Worm (Caenorhabditis elegans): ENCODE results near the gene T08G3.11.

T08G3.11 gene

DNA sequence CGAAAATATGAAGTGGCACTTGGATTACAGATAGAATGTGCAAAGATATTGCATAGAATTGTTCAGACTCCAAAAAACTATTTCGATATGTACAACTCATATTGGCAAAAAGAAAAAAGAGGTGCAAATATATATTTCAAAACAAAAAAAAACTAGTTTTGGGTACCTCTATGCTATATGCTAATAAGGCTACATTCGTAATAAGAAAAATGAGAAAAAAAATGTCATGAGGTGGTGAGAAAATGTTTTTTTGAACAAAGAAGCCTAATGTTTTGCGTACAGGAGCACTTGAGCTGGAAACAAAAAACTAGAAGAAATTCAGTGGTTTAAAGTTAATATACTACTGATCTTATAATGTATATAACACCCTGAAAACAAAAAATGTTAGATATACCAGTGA, 18.3 kb downstream of the T08G3.11 start, which contains the start of gene srh-142:
Gene srh-142, minus strand, starts transcription at position 101 of the 400 bp plus-strand sequence.
- TF ChIP-seq lsy-2 (tag; optimal IDR thresholded peaks at IDR 0.05) (no peak), zag-1 (tag; optimal IDR thresholded peaks at IDR 0.05) (no peak), lin-11 (tag; optimal IDR thresholded peaks at IDR 0.05) (no peak), unc-62 (GFP tag; optimal IDR thresholded peaks at IDR 0.05) (no peak), elt-1 (tag; optimal IDR thresholded peaks at IDR 0.05) (no peak), mdl-1 (tag; optimal IDR thresholded peaks at IDR 0.05) (no peak), egl-27 (tag; optimal IDR thresholded peaks at IDR 0.05) (no peak)

DNA sequence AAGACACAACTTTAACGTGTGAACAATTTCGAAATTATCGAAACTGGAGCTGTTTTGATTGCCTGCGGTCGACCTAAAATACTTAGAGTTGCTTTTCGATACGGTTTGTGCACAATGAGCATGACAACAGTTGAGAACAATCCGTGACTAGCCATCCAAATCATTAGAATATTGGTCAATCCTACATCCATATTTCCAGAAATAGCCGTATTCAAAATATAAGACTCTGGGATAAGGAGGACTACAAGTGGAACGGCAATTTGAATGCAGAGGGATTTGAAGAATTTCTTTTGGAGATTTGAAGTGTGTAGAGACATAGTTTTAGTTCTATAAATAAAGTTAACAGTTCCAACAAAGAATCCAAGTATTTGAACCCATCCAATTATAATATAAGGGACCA, 19.8 kb downstream of the T08G3.11 start:
- TF ChIP-seq crh-2 (tag; optimal IDR thresholded peaks at IDR 0.05) (no peak), C34F6.9 (tag; optimal IDR thresholded peaks at IDR 0.05) (no peak), ztf-11 (tag; optimal IDR thresholded peaks at IDR 0.05) (no peak), elt-3 (tag; optimal IDR thresholded peaks at IDR 0.05) (no peak), unc-55 (GFP tag; optimal IDR thresholded peaks at IDR 0.05) (no peak), ama-1 (optimal IDR thresholded peaks at IDR 0.05) (no peak), mdl-1 (tag; optimal IDR thresholded peaks at IDR 0.05) (no peak), F13H6.1 (tag; optimal IDR thresholded peaks at IDR 0.05) (no peak), nhr-77 (tag; optimal IDR thresholded peaks at IDR 0.05) (no peak)

- TF ChIP-seq nhr-237 (tag; optimal IDR thresholded peaks at IDR 0.05) = no peak
- no peak for TF ChIP-seq ceh-82 (tag; optimal IDR thresholded peaks at IDR 0.05)
- no peak for TF ChIP-seq nhr-23 (tag; optimal IDR thresholded peaks at IDR 0.05)
- TF ChIP-seq lin-39 (tag; optimal IDR thresholded peaks at IDR 0.05) = no peak
Measured at ce11 chrV:16458714-16459113, 20.5 kb downstream of the T08G3.11 start, which contains the start of gene str-15. Gene str-15, minus strand, starts transcription at chrV:16458814.

- TF ChIP-seq unc-39 (tag; optimal IDR thresholded peaks at IDR 0.05) (no peak), nhr-11 (tag; optimal IDR thresholded peaks at IDR 0.05) (no peak), nhr-129 (tag; optimal IDR thresholded peaks at IDR 0.05) (no peak), unc-62 (GFP tag; optimal IDR thresholded peaks at IDR 0.05) (no peak), nhr-21 (tag; optimal IDR thresholded peaks at IDR 0.05) (no peak), ceh-82 (tag; optimal IDR thresholded peaks at IDR 0.05) (no peak)
Measured at ce11 chrV:16455065-16455464, 24.1 kb downstream of the T08G3.11 start, which contains the start of gene str-14. Gene str-14, minus strand, starts transcription at chrV:16455165.

- TF ChIP-seq alr-1 (tag; optimal IDR thresholded peaks at IDR 0.05) = no peak
- no peak for TF ChIP-seq sma-9 (GFP tag; optimal IDR thresholded peaks at IDR 0.05)
- no peak for TF ChIP-seq sma-9 (tag; optimal IDR thresholded peaks at IDR 0.05)
- TF ChIP-seq nhr-237 (tag; optimal IDR thresholded peaks at IDR 0.05) = no peak
- no peak for TF ChIP-seq ama-1 (optimal IDR thresholded peaks at IDR 0.05)
- no peak for TF ChIP-seq nhr-23 (tag; optimal IDR thresholded peaks at IDR 0.05)
- TF ChIP-seq ZK546.5 (tag; optimal IDR thresholded peaks at IDR 0.05) = no peak
- TF ChIP-seq nhr-77 (tag; optimal IDR thresholded peaks at IDR 0.05) = no peak
- TF ChIP-seq aly-2 (tag; optimal IDR thresholded peaks at IDR 0.05) = no peak
- no peak for TF ChIP-seq ztf-11 (tag; optimal IDR thresholded peaks at IDR 0.05)
- no peak for TF ChIP-seq egl-27 (tag; optimal IDR thresholded peaks at IDR 0.05)
- no peak for TF ChIP-seq blmp-1 (tag; optimal IDR thresholded peaks at IDR 0.05; ENCODE audit: insufficient read depth)
- TF ChIP-seq nhr-12 (tag; optimal IDR thresholded peaks at IDR 0.05) = no peak
Measured at ce11 chrV:16447735-16448134, 31.4 kb downstream of the T08G3.11 start, which contains the start of gene T08G3.13. Gene T08G3.13, plus strand, starts transcription at chrV:16448035.

DNA sequence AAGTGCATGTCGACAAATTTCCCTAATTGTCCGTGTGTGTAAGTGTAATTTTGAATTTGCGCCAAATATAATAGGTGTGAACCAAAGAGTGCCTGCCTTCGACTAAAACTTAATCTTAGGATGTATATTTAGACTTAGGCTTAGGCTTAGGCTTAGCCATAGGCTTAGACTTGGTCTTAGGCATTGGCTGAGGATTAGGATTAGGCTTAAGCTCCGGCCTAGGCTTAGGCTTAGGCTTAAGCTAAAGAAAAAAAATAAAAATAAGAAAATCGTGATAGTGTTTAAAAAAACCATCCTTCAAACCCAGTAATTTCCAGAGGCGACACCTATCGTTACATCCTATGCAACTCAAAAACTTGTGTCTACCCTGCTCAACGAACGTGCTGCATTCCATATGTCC, 33.0 kb downstream of the T08G3.11 start:
- TF ChIP-seq lin-39 (tag; optimal IDR thresholded peaks at IDR 0.05) (no peak), nhr-11 (tag; optimal IDR thresholded peaks at IDR 0.05) (no peak), crh-2 (tag; optimal IDR thresholded peaks at IDR 0.05) (no peak), C34F6.9 (tag; optimal IDR thresholded peaks at IDR 0.05) (no peak)

DNA sequence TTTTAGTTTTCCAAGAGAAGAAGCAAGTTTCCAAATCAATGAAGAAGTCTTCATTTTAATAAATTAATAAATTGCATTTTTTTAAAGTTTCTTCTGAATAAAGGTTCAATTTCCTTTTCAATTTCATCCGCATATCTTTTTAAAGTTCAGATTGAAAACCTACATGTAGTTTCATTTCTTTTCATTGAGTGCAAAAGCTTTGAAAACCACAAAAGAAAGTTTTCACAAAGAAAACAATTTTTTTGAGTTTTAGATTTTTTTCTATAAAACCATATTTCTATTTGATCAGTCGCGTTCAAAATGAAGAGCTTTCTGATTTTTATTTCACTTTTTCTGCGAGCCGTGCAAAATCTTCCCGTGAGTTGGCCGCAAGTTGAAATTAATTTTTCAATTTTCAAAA, 33.5 kb downstream of the T08G3.11 start, which contains the start of gene T08G3.6:
Gene T08G3.6, plus strand, starts transcription at position 301 of the 400 bp plus-strand sequence.
- TF ChIP-seq nhr-10 (tag; optimal IDR thresholded peaks at IDR 0.05) (no peak), sma-9 (GFP tag; optimal IDR thresholded peaks at IDR 0.05) (no peak), sma-9 (tag; optimal IDR thresholded peaks at IDR 0.05) (no peak), R02D3.7 (tag; optimal IDR thresholded peaks at IDR 0.05) (no peak), gmeb-1 (tag; optimal IDR thresholded peaks at IDR 0.05) (no peak), nhr-77 (tag; optimal IDR thresholded peaks at IDR 0.05) (no peak), ztf-4 (tag; optimal IDR thresholded peaks at IDR 0.05) (no peak), nhr-25 (tag; optimal IDR thresholded peaks at IDR 0.05) (no peak), aly-2 (tag; optimal IDR thresholded peaks at IDR 0.05) (no peak), lin-11 (tag; optimal IDR thresholded peaks at IDR 0.05) (no peak), nhr-23 (tag; optimal IDR thresholded peaks at IDR 0.05) (no peak), unc-62 (GFP tag; optimal IDR thresholded peaks at IDR 0.05) (no peak), sem-4 (tag; optimal IDR thresholded peaks at IDR 0.05) (no peak), mdl-1 (tag; optimal IDR thresholded peaks at IDR 0.05) (no peak), lin-13 (GFP tag; optimal IDR thresholded peaks at IDR 0.05) (no peak), unc-39 (tag; optimal IDR thresholded peaks at IDR 0.05) (no peak), fos-1 (tag; optimal IDR thresholded peaks at IDR 0.05) (no peak)

All from whole organism, L2 larva.